Worm (Caenorhabditis elegans): ENCODE data around the gene gly-1.
A peak's percentile ranks its signal among the peaks of the same experiment; 100 is the strongest.

DNA sequence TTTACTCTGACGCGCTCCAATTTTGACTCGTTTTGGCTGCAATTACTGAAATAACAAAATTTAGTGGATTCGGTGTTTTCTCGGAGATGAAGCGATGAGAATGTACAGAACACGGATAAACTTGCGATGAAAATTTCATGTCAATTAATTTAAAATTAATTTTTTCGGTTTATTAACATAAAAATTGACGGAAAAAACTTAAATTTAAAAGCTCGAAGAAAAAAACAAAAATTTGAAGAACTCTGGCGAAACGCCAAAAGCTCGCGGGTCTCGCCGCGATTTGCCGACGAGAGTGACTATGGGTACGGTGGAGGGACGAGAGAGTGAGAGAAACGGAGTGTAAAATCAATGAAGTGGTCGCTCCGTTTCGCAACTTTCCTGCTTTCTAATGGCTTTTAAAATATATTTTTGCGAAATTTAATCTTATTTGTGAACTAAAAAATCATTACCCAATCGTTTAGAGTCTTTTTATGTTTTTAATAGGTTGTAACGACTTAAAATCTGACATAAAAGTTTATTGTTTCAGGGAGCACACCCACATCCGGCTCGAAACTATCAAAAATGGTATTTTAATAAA lies 33.2 kb downstream of the gly-1 start, which contains the start of the genes gmps-1 and cap-2:
- TF ChIP-seq ceh-34 (tag; optimal IDR thresholded peaks at IDR 0.05) = peak; percentile 71
- TF ChIP-seq hlh-30 (tag; optimal IDR thresholded peaks at IDR 0.05; ENCODE audit: insufficient read depth) = no peak

Data from whole organism, late embryonic.